Fruit fly (Drosophila melanogaster): ENCODE data around the gene Tps1.

- no peak for TF ChIP-seq CG8478 (optimal IDR thresholded peaks at IDR 0.05)
- TF ChIP-seq CTCF (optimal IDR thresholded peaks at IDR 0.05), result no peak
Measured at dm6 chr2L:4433608-4434007, 45.5 kb downstream of the Tps1 start, which contains the start of the genes CG34177 and CG34178.
